Worm (Caenorhabditis elegans) whole organism, L1 larva: ENCODE data around the gene dhps-1.

Experiments used
- C04F5.9 ChIP-seq: sonication (generic microtip); optimal IDR thresholded peaks from 2 replicates; lab custom pipeline; 2016; ENCODE audit warnings: missing genetic modification characterization, missing compliant biosample characterization
- C16A3.4 ChIP-seq: fragments of 150-350 bp; optimal IDR thresholded peaks from 2 replicates; lab custom pipeline; 2014; ENCODE audit warnings: missing biosample characterization, missing genetic modification characterization
- aly-2 ChIP-seq: fragments of 150-350 bp; optimal IDR thresholded peaks from 2 replicates; lab custom pipeline; 2014; ENCODE audit warnings: missing biosample characterization, missing genetic modification characterization
- blmp-1 ChIP-seq: fragments of 150-350 bp; optimal IDR thresholded peaks from 2 replicates; lab custom pipeline; 2014; ENCODE audit warnings: missing biosample characterization, missing genetic modification characterization
- ceh-8 ChIP-seq: fragments of 200-800 bp; sonication (Bioruptor generic); optimal IDR thresholded peaks from 2 replicates; lab custom pipeline; 2018; ENCODE audit warnings: mild to moderate bottlenecking, missing genetic modification characterization, moderate library complexity, missing compliant biosample characterization
- ceh-82 ChIP-seq, 3 experiments: fragments of 150-350 bp in 1 of 3; sonication (generic microtip) in 2 of 3; optimal IDR thresholded peaks; 2 replicates each; lab custom pipeline; 2014 to 2017; ENCODE audit warnings: missing biosample characterization in 3 of 3, missing genetic modification characterization in 3 of 3
- dpl-1 ChIP-seq, 3 experiments: fragments of 150-350 bp in 2 of 3; sonication (generic microtip) in 1 of 3; optimal IDR thresholded peaks; 2 replicates each; lab custom pipeline; 2014 to 2017; ENCODE audit warnings: missing biosample characterization in 3 of 3, missing genetic modification characterization in 3 of 3, missing genetic modification reagents in 3 of 3
- dsc-1 ChIP-seq: sonication (generic microtip); optimal IDR thresholded peaks from 2 replicates; lab custom pipeline; 2016; ENCODE audit warnings: mild to moderate bottlenecking, missing genetic modification characterization, missing compliant biosample characterization
- egl-13 ChIP-seq: sonication (generic microtip); optimal IDR thresholded peaks from 2 replicates; lab custom pipeline; 2016; ENCODE audit warnings: missing genotype, missing genetic modification reagents, missing genetic modification characterization, missing compliant biosample characterization
- egl-27 ChIP-seq, 2 experiments: fragments of 150-350 bp in 1 of 2; sonication (generic microtip); optimal IDR thresholded peaks; 3 replicates each; lab custom pipeline; 2017 to 2018; ENCODE audit warnings: missing biosample characterization in 2 of 2, missing genetic modification characterization in 2 of 2, missing genetic modification reagents in 2 of 2
- elt-2 ChIP-seq: sonication (generic microtip); optimal IDR thresholded peaks from 2 replicates; lab custom pipeline; 2016; ENCODE audit warnings: missing genetic modification characterization, mild to moderate bottlenecking, inconsistent platforms, missing compliant biosample characterization, missing genetic modification reagents
- ets-5 ChIP-seq: fragments of 200-800 bp; sonication (Bioruptor generic); IDR thresholded peaks from 2 replicates; pipeline ENCODE4 v1.3.6; 2022; ENCODE audit warnings: missing genetic modification characterization, missing compliant biosample characterization
- fkh-10 ChIP-seq: sonication (generic microtip); optimal IDR thresholded peaks from 2 replicates; lab custom pipeline; 2017; ENCODE audit warnings: missing biosample characterization, missing genetic modification reagents, missing genetic modification characterization
- fkh-4 ChIP-seq: sonication (generic microtip); optimal IDR thresholded peaks from 2 replicates; lab custom pipeline; 2016; ENCODE audit warnings: missing compliant biosample characterization, missing genetic modification characterization, borderline replicate concordance
- fkh-8 ChIP-seq: sonication (generic microtip); optimal IDR thresholded peaks from 2 replicates; lab custom pipeline; 2016; ENCODE audit warnings: mild to moderate bottlenecking, missing genetic modification characterization, missing compliant biosample characterization
- hlh-17 ChIP-seq: fragments of 200-800 bp; sonication (Bioruptor generic); optimal IDR thresholded peaks from 2 replicates; lab custom pipeline; 2018; ENCODE audit warnings: missing genetic modification characterization, mild to moderate bottlenecking, missing compliant biosample characterization, moderate library complexity, borderline replicate concordance
- hlh-4 ChIP-seq: sonication (generic microtip); optimal IDR thresholded peaks from 2 replicates; lab custom pipeline; 2016; ENCODE audit warnings: mild to moderate bottlenecking, missing genetic modification characterization, missing compliant biosample characterization
- hpl-2 ChIP-seq: fragments of 150-350 bp; optimal IDR thresholded peaks from 2 replicates; lab custom pipeline; 2014; ENCODE audit warnings: missing biosample characterization, missing genetic modification reagents, missing genetic modification characterization
- irx-1 ChIP-seq: sonication (generic microtip); optimal IDR thresholded peaks from 2 replicates; lab custom pipeline; 2016; ENCODE audit warnings: missing genetic modification characterization, missing compliant biosample characterization
- isw-1 ChIP-seq: fragments of 200-800 bp; sonication (Bioruptor generic); IDR thresholded peaks from 2 replicates; pipeline ENCODE4 v1.3.6; 2022; ENCODE audit warnings: missing genetic modification characterization, missing compliant biosample characterization
- lin-13 ChIP-seq: fragments of 150-350 bp; optimal IDR thresholded peaks from 2 replicates; lab custom pipeline; 2014; ENCODE audit warnings: missing biosample characterization, missing genetic modification reagents, missing genetic modification characterization
- lin-14 ChIP-seq: fragments of 200-800 bp; sonication (Bioruptor generic); optimal IDR thresholded peaks from 2 replicates; lab custom pipeline; 2018; ENCODE audit warnings: mild to moderate bottlenecking, missing genetic modification characterization, moderate library complexity, missing compliant biosample characterization
- lin-15B ChIP-seq: fragments of 150-350 bp; sonication (generic microtip); optimal IDR thresholded peaks from 3 replicates; lab custom pipeline; 2014; ENCODE audit warnings: missing biosample characterization, missing genetic modification characterization
- lin-35 ChIP-seq, 2 experiments: fragments of 150-350 bp; optimal IDR thresholded peaks; 2 replicates each; lab custom pipeline; 2014; ENCODE audit warnings: missing biosample characterization in 2 of 2, missing genetic modification characterization in 2 of 2, missing genetic modification reagents in 2 of 2
- lin-39 ChIP-seq: fragments of 150-350 bp; optimal IDR thresholded peaks from 2 replicates; lab custom pipeline; 2014; ENCODE audit warnings: missing biosample characterization, missing genetic modification reagents, missing genetic modification characterization
- mdl-1 ChIP-seq, 2 experiments: fragments of 150-350 bp; optimal IDR thresholded peaks; 2 replicates each; lab custom pipeline; 2014 to 2017; ENCODE audit warnings: missing biosample characterization in 2 of 2, missing genetic modification characterization in 2 of 2, inconsistent platforms in 1 of 2
- mef-2 ChIP-seq: fragments of 150-350 bp; optimal IDR thresholded peaks from 2 replicates; lab custom pipeline; 2014; ENCODE audit warnings: missing biosample characterization, missing genetic modification characterization
- nhr-237 ChIP-seq: fragments of 150-350 bp; optimal IDR thresholded peaks from 2 replicates; lab custom pipeline; 2014; ENCODE audit warnings: missing biosample characterization, missing genetic modification characterization
- nhr-71 ChIP-seq: sonication (generic microtip); optimal IDR thresholded peaks from 2 replicates; lab custom pipeline; 2016; ENCODE audit warnings: mild to moderate bottlenecking, missing genetic modification characterization, moderate library complexity, missing compliant biosample characterization
- nhr-76 ChIP-seq: sonication (generic microtip); optimal IDR thresholded peaks from 2 replicates; lab custom pipeline; 2017; ENCODE audit warnings: missing biosample characterization, missing genetic modification characterization
- nhr-84 ChIP-seq: sonication (generic microtip); optimal IDR thresholded peaks from 2 replicates; lab custom pipeline; 2017; ENCODE audit warnings: missing biosample characterization, missing genetic modification characterization
- nhr-85 ChIP-seq: sonication (generic microtip); peaks from one replicate; lab custom pipeline; 2016; ENCODE audit warnings: missing genetic modification characterization, inconsistent platforms, missing compliant biosample characterization
- nhr-90 ChIP-seq: sonication (generic microtip); optimal IDR thresholded peaks from 2 replicates; lab custom pipeline; 2016; ENCODE audit warnings: mild to moderate bottlenecking, missing genetic modification characterization, missing compliant biosample characterization; ENCODE audit not compliant: poor library complexity
- pag-3 ChIP-seq: sonication (generic microtip); optimal IDR thresholded peaks from 2 replicates; lab custom pipeline; 2017; ENCODE audit warnings: missing genetic modification characterization, mild to moderate bottlenecking, missing compliant biosample characterization, antibody characterized with exemption, borderline replicate concordance; ENCODE audit not compliant: insufficient read depth
- pax-3 ChIP-seq: fragments of 200-800 bp; sonication (Bioruptor generic); optimal IDR thresholded peaks from 2 replicates; lab custom pipeline; 2018; ENCODE audit warnings: mild to moderate bottlenecking, missing genetic modification characterization, moderate library complexity, missing compliant biosample characterization
- snpc-4 ChIP-seq: fragments of 150-350 bp; optimal IDR thresholded peaks from 2 replicates; lab custom pipeline; 2014; ENCODE audit warnings: missing biosample characterization, missing genetic modification characterization
- snu-23 ChIP-seq: sonication (generic microtip); optimal IDR thresholded peaks from 2 replicates; lab custom pipeline; 2016; ENCODE audit warnings: missing genetic modification characterization, missing compliant biosample characterization
- sup-37 ChIP-seq: fragments of 200-800 bp; sonication (Bioruptor generic); optimal IDR thresholded peaks from 2 replicates; lab custom pipeline; 2018; ENCODE audit warnings: mild to moderate bottlenecking, missing genetic modification characterization, missing compliant biosample characterization
- swsn-7 ChIP-seq: sonication (generic microtip); optimal IDR thresholded peaks from 2 replicates; lab custom pipeline; 2016; ENCODE audit warnings: missing genetic modification characterization, missing compliant biosample characterization
- unc-30 ChIP-seq: sonication (generic microtip); optimal IDR thresholded peaks from 2 replicates; lab custom pipeline; 2017; ENCODE audit warnings: missing biosample characterization, missing genetic modification characterization
- unc-62 ChIP-seq: fragments of 150-350 bp; optimal IDR thresholded peaks from 2 replicates; lab custom pipeline; 2014; ENCODE audit warnings: missing biosample characterization, missing genetic modification reagents, missing genetic modification characterization
- unc-86 ChIP-seq: sonication (generic microtip); optimal IDR thresholded peaks from 2 replicates; lab custom pipeline; 2016; ENCODE audit warnings: missing genetic modification characterization, missing compliant biosample characterization
- xbp-1 ChIP-seq: sonication (generic microtip); optimal IDR thresholded peaks from 2 replicates; lab custom pipeline; 2016; ENCODE audit warnings: missing genetic modification characterization, missing compliant biosample characterization
- zip-4 ChIP-seq: fragments of 200-800 bp; sonication (Bioruptor generic); optimal IDR thresholded peaks from 2 replicates; lab custom pipeline; 2018; ENCODE audit warnings: mild to moderate bottlenecking, missing genetic modification characterization, moderate library complexity, missing compliant biosample characterization
- ztf-11 ChIP-seq, 2 experiments: sonication (generic microtip); optimal IDR thresholded peaks; 2 replicates each; lab custom pipeline; 2016 to 2017; ENCODE audit warnings: missing genetic modification characterization in 2 of 2, missing biosample characterization in 1 of 2, missing compliant biosample characterization in 1 of 2
- ztf-4 ChIP-seq: fragments of 150-350 bp; optimal IDR thresholded peaks from 2 replicates; lab custom pipeline; 2014; ENCODE audit warnings: missing biosample characterization, missing genetic modification characterization

The dhps-1 gene

ce11 chrII:11958793-11959574 lies 33.8 kb upstream of the dhps-1 start (continued):
- TF ChIP-seq hlh-17 (GFP tag; lab: Kevin White, UChicago) (no peak), ztf-4 (tag; lab: Kevin White, UChicago) (no peak), ceh-8 (GFP tag; lab: Kevin White, UChicago) (no peak), hlh-4 (tag; lab: Kevin White, UChicago) (no peak), ets-5 (no peak), elt-2 (no peak), egl-13 (tag; lab: Kevin White, UChicago) (no peak), dsc-1 (tag; lab: Kevin White, UChicago) (peak; percentile 70), C04F5.9 (tag; lab: Kevin White, UChicago) (no peak), nhr-85 (peak; percentile 54)

- TF ChIP-seq fkh-8 (peak; percentile 87), elt-2 (peak; percentile 5), pax-3 (tag; lab: Kevin White, UChicago) (peak; percentile 73), zip-4 (GFP tag; lab: Kevin White, UChicago) (peak; percentile 42), irx-1 (peak; percentile 65), mdl-1 (tag; optimal IDR thresholded peaks at IDR 0.05; lab: Kevin White, UChicago) (peak in 1 of 2 experiments; percentile 2), unc-62 (GFP tag; lab: Kevin White, UChicago) (no peak), aly-2 (no peak), snu-23 (GFP tag; lab: Kevin White, UChicago) (peak; percentile 73), ztf-11 (tag; optimal IDR thresholded peaks at IDR 0.05; lab: Kevin White, UChicago) (peak in 1 of 2 experiments; percentile 58), xbp-1 (tag; lab: Kevin White, UChicago) (peak; percentile 59), ztf-4 (tag; lab: Kevin White, UChicago) (no peak), sup-37 (GFP tag; lab: Kevin White, UChicago) (peak; percentile 63), egl-27 (tag; optimal IDR thresholded peaks at IDR 0.05; lab: Kevin White, UChicago) (no peak), C16A3.4 (tag; lab: Kevin White, UChicago) (peak; percentile 53), lin-15B (tag; lab: Kevin White, UChicago) (peak; percentile 24), hlh-17 (GFP tag; lab: Kevin White, UChicago) (no peak), ceh-82 (tag; optimal IDR thresholded peaks at IDR 0.05; lab: Kevin White, UChicago) (peak; percentile 65 to 76 (median 68)), mef-2 (tag; lab: Kevin White, UChicago) (peak; percentile 14), unc-30 (tag; lab: Kevin White, UChicago) (no peak), swsn-7 (peak; percentile 69), lin-35 (GFP tag; optimal IDR thresholded peaks at IDR 0.05; lab: Kevin White, UChicago) (peak; percentile 21 to 59), pag-3 (no peak), nhr-84 (no peak), nhr-85 (peak; percentile 68), fkh-10 (GFP tag; lab: Kevin White, UChicago) (peak; percentile 25), lin-13 (GFP tag; lab: Kevin White, UChicago) (no peak), isw-1 (GFP tag; lab: Robert Waterston, UW) (no peak), nhr-76 (tag; lab: Kevin White, UChicago) (no peak), nhr-237 (no peak), nhr-71 (tag; lab: Kevin White, UChicago) (peak; percentile 77), dpl-1 (GFP tag; optimal IDR thresholded peaks at IDR 0.05; lab: Kevin White, UChicago) (peak; percentile 1 to 17 (median 3)), hpl-2 (no peak), lin-39 (peak; percentile 22), blmp-1 (tag; lab: Kevin White, UChicago) (no peak), fkh-4 (no peak), unc-86 (tag; lab: Kevin White, UChicago) (peak; percentile 44), nhr-90 (tag; lab: Kevin White, UChicago) (peak; percentile 71), snpc-4 (peak; percentile 30), dsc-1 (tag; lab: Kevin White, UChicago) (peak; percentile 81), lin-14 (GFP tag; lab: Kevin White, UChicago) (peak; percentile 66)
Measured at ce11 chrII:11960596-11961217, 32.1 kb upstream of the dhps-1 start.
